Worm (Caenorhabditis elegans) whole organism, L4/young adult: ENCODE data around the gene set-13.

Experiments used
- W03F9.2 ChIP-seq: fragments of 150-350 bp; optimal IDR thresholded peaks from 2 replicates; lab custom pipeline; 2014; ENCODE audit warnings: missing biosample characterization, missing genetic modification characterization
- dao-5 ChIP-seq: sonication (generic microtip); optimal IDR thresholded peaks from 2 replicates; lab custom pipeline; 2016; ENCODE audit warnings: missing genotype, missing genetic modification characterization, moderate library complexity, missing compliant biosample characterization
- him-1 ChIP-seq: sonication (generic microtip); optimal IDR thresholded peaks from 2 replicates; lab custom pipeline; 2016; ENCODE audit warnings: missing genotype, missing genetic modification reagents, missing genetic modification characterization, missing compliant biosample characterization

ce11 chrII:2801764-2802163 lies 15.0 kb upstream of the set-13 start:
- no peak for TF ChIP-seq him-1 (tag; lab: Kevin White, UChicago)
- TF ChIP-seq dao-5 (tag; lab: Kevin White, UChicago) = no peak
- no peak for TF ChIP-seq W03F9.2 (tag; lab: Kevin White, UChicago)
